Worm (Caenorhabditis elegans) whole organism, L2 larva: ENCODE data around the gene T14A8.2.

ENCODE experiments used
- C34F6.9 ChIP-seq: fragments of 150-350 bp; optimal IDR thresholded peaks from 2 replicates; lab custom pipeline; 2014; ENCODE audit warnings: missing biosample characterization, missing genetic modification characterization
- F13H6.1 ChIP-seq: sonication (generic microtip); optimal IDR thresholded peaks from 2 replicates; lab custom pipeline; 2016; ENCODE audit warnings: missing genetic modification characterization, missing compliant biosample characterization
- R02D3.7 ChIP-seq: fragments of 150-350 bp; optimal IDR thresholded peaks from 2 replicates; lab custom pipeline; 2014; ENCODE audit warnings: missing biosample characterization, missing genetic modification characterization
- Y55F3AM.14 ChIP-seq: fragments of 200-800 bp; sonication (Bioruptor generic); optimal IDR thresholded peaks from 2 replicates; lab custom pipeline; 2018; ENCODE audit warnings: mild to moderate bottlenecking, missing genetic modification characterization, missing compliant biosample characterization
- ZK546.5 ChIP-seq: sonication (generic microtip); optimal IDR thresholded peaks from 2 replicates; lab custom pipeline; 2017; ENCODE audit warnings: missing biosample characterization, missing genetic modification characterization
- alr-1 ChIP-seq: fragments of 150-350 bp; optimal IDR thresholded peaks from 2 replicates; lab custom pipeline; 2014; ENCODE audit warnings: missing biosample characterization, missing genetic modification characterization
- aly-2 ChIP-seq: fragments of 150-350 bp; optimal IDR thresholded peaks from 2 replicates; lab custom pipeline; 2014; ENCODE audit warnings: missing biosample characterization, missing genetic modification characterization
- ama-1 ChIP-seq: fragments of 150-350 bp; optimal IDR thresholded peaks from 2 replicates; lab custom pipeline; 2018; ENCODE audit warnings: inconsistent platforms
- blmp-1 ChIP-seq: sonication (generic microtip); optimal IDR thresholded peaks from 2 replicates; lab custom pipeline; 2017; ENCODE audit warnings: missing genetic modification characterization, mild to moderate bottlenecking, missing compliant biosample characterization, antibody characterized with exemption, moderate library complexity; ENCODE audit not compliant: insufficient read depth
- ceh-16 ChIP-seq: fragments of 150-350 bp; optimal IDR thresholded peaks from 2 replicates; lab custom pipeline; 2014; ENCODE audit warnings: missing biosample characterization, missing genetic modification characterization
- ceh-82 ChIP-seq: fragments of 150-350 bp; optimal IDR thresholded peaks from 2 replicates; lab custom pipeline; 2014; ENCODE audit warnings: missing biosample characterization, missing genetic modification characterization
- crh-2 ChIP-seq: sonication (generic microtip); optimal IDR thresholded peaks from 2 replicates; lab custom pipeline; 2017; ENCODE audit warnings: missing biosample characterization, missing genetic modification characterization
- dmd-4 ChIP-seq: sonication (generic microtip); optimal IDR thresholded peaks from 2 replicates; lab custom pipeline; 2017; ENCODE audit warnings: missing biosample characterization, missing genetic modification characterization
- egl-27 ChIP-seq: sonication (generic microtip); optimal IDR thresholded peaks from 3 replicates; lab custom pipeline; 2017; ENCODE audit warnings: missing biosample characterization, missing genetic modification reagents, missing genetic modification characterization
- elt-1 ChIP-seq: fragments of 150-350 bp; optimal IDR thresholded peaks from 2 replicates; lab custom pipeline; 2014; ENCODE audit warnings: missing biosample characterization, missing genetic modification characterization
- elt-3 ChIP-seq: sonication (generic microtip); optimal IDR thresholded peaks from 2 replicates; lab custom pipeline; 2017; ENCODE audit warnings: missing biosample characterization, missing genetic modification characterization
- fos-1 ChIP-seq: fragments of 150-350 bp; optimal IDR thresholded peaks from 2 replicates; lab custom pipeline; 2014; ENCODE audit warnings: missing biosample characterization, missing genetic modification characterization
- gmeb-1 ChIP-seq: fragments of 150-350 bp; optimal IDR thresholded peaks from 2 replicates; lab custom pipeline; 2014; ENCODE audit warnings: missing biosample characterization, missing genetic modification characterization
- lin-11 ChIP-seq: fragments of 150-350 bp; sonication (generic microtip); optimal IDR thresholded peaks from 2 replicates; lab custom pipeline; 2014; ENCODE audit warnings: missing biosample characterization, missing genetic modification characterization, inconsistent platforms, mixed read lengths
- lin-13 ChIP-seq: fragments of 150-350 bp; optimal IDR thresholded peaks from 2 replicates; lab custom pipeline; 2014; ENCODE audit warnings: missing biosample characterization, missing genetic modification reagents, missing genetic modification characterization
- lin-39 ChIP-seq: fragments of 150-350 bp; optimal IDR thresholded peaks from 2 replicates; lab custom pipeline; 2014; ENCODE audit warnings: missing biosample characterization, missing genetic modification reagents, missing genetic modification characterization
- lsy-2 ChIP-seq, 2 experiments: fragments of 150-350 bp in 1 of 2; sonication (generic microtip) in 1 of 2; optimal IDR thresholded peaks; 2 replicates each; lab custom pipeline; 2014 to 2017; ENCODE audit warnings: missing biosample characterization in 2 of 2, missing genetic modification characterization in 2 of 2
- mab-5 ChIP-seq: fragments of 150-350 bp; optimal IDR thresholded peaks from 2 replicates; lab custom pipeline; 2014; ENCODE audit warnings: missing biosample characterization, missing genetic modification characterization
- mbf-1 ChIP-seq: sonication (generic microtip); optimal IDR thresholded peaks from 2 replicates; lab custom pipeline; 2017; ENCODE audit warnings: missing biosample characterization, missing genetic modification characterization
- mdl-1 ChIP-seq, 2 experiments: fragments of 150-350 bp in 1 of 2; sonication (generic microtip) in 1 of 2; optimal IDR thresholded peaks; 2 replicates each; lab custom pipeline; 2017; ENCODE audit warnings: missing biosample characterization in 2 of 2, missing genetic modification characterization in 2 of 2
- nhr-10 ChIP-seq: sonication (generic microtip); optimal IDR thresholded peaks from 2 replicates; lab custom pipeline; 2017; ENCODE audit warnings: missing biosample characterization, missing genetic modification characterization
- nhr-11 ChIP-seq: fragments of 150-350 bp; optimal IDR thresholded peaks from 2 replicates; lab custom pipeline; 2014; ENCODE audit warnings: missing biosample characterization, missing genetic modification characterization
- nhr-12 ChIP-seq: fragments of 150-350 bp; optimal IDR thresholded peaks from 2 replicates; lab custom pipeline; 2014; ENCODE audit warnings: missing biosample characterization, missing genetic modification characterization
- nhr-129 ChIP-seq: fragments of 150-350 bp; optimal IDR thresholded peaks from 2 replicates; lab custom pipeline; 2014; ENCODE audit warnings: missing biosample characterization, missing genetic modification characterization
- nhr-21 ChIP-seq: fragments of 150-350 bp; optimal IDR thresholded peaks from 2 replicates; lab custom pipeline; 2014; ENCODE audit warnings: missing biosample characterization, missing genetic modification characterization
- nhr-23 ChIP-seq: fragments of 150-350 bp; optimal IDR thresholded peaks from 2 replicates; lab custom pipeline; 2014; ENCODE audit warnings: missing biosample characterization, missing genetic modification reagents, missing genetic modification characterization
- nhr-237 ChIP-seq: fragments of 150-350 bp; optimal IDR thresholded peaks from 2 replicates; lab custom pipeline; 2014; ENCODE audit warnings: missing biosample characterization, missing genetic modification characterization
- nhr-25 ChIP-seq: fragments of 150-350 bp; sonication (generic microtip); optimal IDR thresholded peaks from 3 replicates; lab custom pipeline; 2014; ENCODE audit warnings: missing biosample characterization, missing genetic modification characterization
- nhr-6 ChIP-seq: fragments of 150-350 bp; optimal IDR thresholded peaks from 2 replicates; lab custom pipeline; 2014; ENCODE audit warnings: missing biosample characterization, missing genetic modification characterization
- nhr-77 ChIP-seq: fragments of 150-350 bp; optimal IDR thresholded peaks from 2 replicates; lab custom pipeline; 2014; ENCODE audit warnings: missing biosample characterization, missing genetic modification characterization
- peb-1 ChIP-seq: fragments of 150-350 bp; optimal IDR thresholded peaks from 2 replicates; lab custom pipeline; 2014; ENCODE audit warnings: missing biosample characterization, missing genetic modification characterization
- sem-4 ChIP-seq: fragments of 150-350 bp; optimal IDR thresholded peaks from 2 replicates; lab custom pipeline; 2014; ENCODE audit warnings: missing biosample characterization, missing genetic modification reagents, missing genetic modification characterization
- skn-1 ChIP-seq: sonication (generic microtip); optimal IDR thresholded peaks from 2 replicates; lab custom pipeline; 2017; ENCODE audit warnings: missing biosample characterization, missing genetic modification characterization
- sma-3 ChIP-seq: sonication (generic microtip); optimal IDR thresholded peaks from 2 replicates; lab custom pipeline; 2016; ENCODE audit warnings: missing genetic modification reagents, missing genetic modification characterization, missing compliant biosample characterization
- sma-9 ChIP-seq, 2 experiments: fragments of 150-350 bp in 1 of 2; sonication (generic microtip) in 1 of 2; optimal IDR thresholded peaks; 2 replicates each; lab custom pipeline; 2014 to 2016; ENCODE audit warnings: missing genetic modification characterization in 2 of 2, mild to moderate bottlenecking in 1 of 2, missing biosample characterization in 1 of 2, missing compliant biosample characterization in 1 of 2, missing genetic modification reagents in 1 of 2, moderate library complexity in 1 of 2
- snpc-4 ChIP-seq: fragments of 150-350 bp; optimal IDR thresholded peaks from 2 replicates; lab custom pipeline; 2014; ENCODE audit warnings: missing biosample characterization, missing genetic modification characterization
- unc-39 ChIP-seq: fragments of 150-350 bp; optimal IDR thresholded peaks from 2 replicates; lab custom pipeline; 2014; ENCODE audit warnings: missing biosample characterization, missing genetic modification characterization
- unc-55 ChIP-seq: fragments of 150-350 bp; sonication (generic microtip); optimal IDR thresholded peaks from 3 replicates; lab custom pipeline; 2014; ENCODE audit warnings: missing biosample characterization, missing genetic modification reagents, missing genetic modification characterization
- unc-62 ChIP-seq: fragments of 150-350 bp; optimal IDR thresholded peaks from 2 replicates; lab custom pipeline; 2014; ENCODE audit warnings: missing biosample characterization, missing genetic modification reagents, missing genetic modification characterization
- zag-1 ChIP-seq: fragments of 150-350 bp; optimal IDR thresholded peaks from 2 replicates; lab custom pipeline; 2014; ENCODE audit warnings: missing biosample characterization, missing genetic modification characterization
- ztf-1 ChIP-seq: fragments of 200-800 bp; sonication (Bioruptor generic); conservative IDR thresholded peaks from 2 replicates; pipeline ENCODE4 v1.3.6; 2022; ENCODE audit warnings: missing genetic modification characterization, missing compliant biosample characterization
- ztf-11 ChIP-seq: sonication (generic microtip); optimal IDR thresholded peaks from 2 replicates; lab custom pipeline; 2017; ENCODE audit warnings: missing biosample characterization, missing genetic modification characterization
- ztf-4 ChIP-seq: fragments of 150-350 bp; optimal IDR thresholded peaks from 2 replicates; lab custom pipeline; 2014; ENCODE audit warnings: missing biosample characterization, missing genetic modification characterization

Gene T14A8.2

ce11 chrIV:7789521-7789949 is 32.9 kb downstream of the T14A8.2 start, which contains the start of gene imp-3 (continued):
- TF ChIP-seq lin-39 (tag; lab: Kevin White, UChicago): no peak
- no peak for TF ChIP-seq nhr-10 (tag; lab: Kevin White, UChicago)

- no peak for TF ChIP-seq ZK546.5
- TF ChIP-seq sem-4: peak; percentile 54
- no peak for TF ChIP-seq ama-1 (lab: Kevin White, UChicago)
- TF ChIP-seq mab-5 (tag; lab: Kevin White, UChicago): no peak
- TF ChIP-seq mdl-1 (tag; optimal IDR thresholded peaks at IDR 0.05; lab: Kevin White, UChicago): no peak
- no peak for TF ChIP-seq ztf-11 (tag; lab: Kevin White, UChicago)
- no peak for TF ChIP-seq lin-39 (tag; lab: Kevin White, UChicago)
- peak; percentile 38 for TF ChIP-seq nhr-129 (tag; lab: Kevin White, UChicago)
- no peak for TF ChIP-seq aly-2 (tag; lab: Kevin White, UChicago)
- TF ChIP-seq R02D3.7 (tag; lab: Kevin White, UChicago): no peak
- TF ChIP-seq ztf-1 (GFP tag; lab: Robert Waterston, UW): no peak
- peak; percentile 74 for TF ChIP-seq F13H6.1 (tag; lab: Kevin White, UChicago)
- TF ChIP-seq C34F6.9 (tag; lab: Kevin White, UChicago): peak; percentile 72
- TF ChIP-seq crh-2 (tag; lab: Kevin White, UChicago): peak; percentile 81
- peak; percentile 43 for TF ChIP-seq lin-13 (GFP tag; lab: Kevin White, UChicago)
- TF ChIP-seq nhr-25 (tag; lab: Kevin White, UChicago): peak; percentile 77
- no peak for TF ChIP-seq peb-1 (tag; lab: Kevin White, UChicago)
- no peak for TF ChIP-seq nhr-237
- TF ChIP-seq snpc-4: no peak
- no peak for TF ChIP-seq ceh-16 (tag; lab: Kevin White, UChicago)
- peak; percentile 61 for TF ChIP-seq gmeb-1
- no peak for TF ChIP-seq dmd-4 (tag; lab: Kevin White, UChicago)
- TF ChIP-seq lsy-2 (tag; optimal IDR thresholded peaks at IDR 0.05; lab: Kevin White, UChicago): peak; percentile 71 to 91
- TF ChIP-seq elt-1 (tag; lab: Kevin White, UChicago): no peak
- peak; percentile 64 for TF ChIP-seq ztf-4 (tag; lab: Kevin White, UChicago)
- peak; percentile 12 for TF ChIP-seq nhr-77 (tag; lab: Kevin White, UChicago)
- peak; percentile 17 for TF ChIP-seq blmp-1 (tag; lab: Kevin White, UChicago)
- TF ChIP-seq nhr-23 (tag; lab: Kevin White, UChicago): no peak
- no peak for TF ChIP-seq skn-1 (tag; lab: Kevin White, UChicago)
- no peak for TF ChIP-seq ceh-82
- no peak for TF ChIP-seq nhr-11 (tag; lab: Kevin White, UChicago)
- TF ChIP-seq zag-1 (tag; lab: Kevin White, UChicago): no peak
- TF ChIP-seq unc-62: no peak
- TF ChIP-seq nhr-6: peak; percentile 47
- peak; percentile 56 for TF ChIP-seq nhr-21 (tag; lab: Kevin White, UChicago)
- no peak for TF ChIP-seq unc-39 (tag; lab: Kevin White, UChicago)
- no peak for TF ChIP-seq nhr-12 (tag; lab: Kevin White, UChicago)
- TF ChIP-seq fos-1 (tag; lab: Kevin White, UChicago): peak; percentile 48
- no peak for TF ChIP-seq elt-3 (tag; lab: Kevin White, UChicago)
- TF ChIP-seq nhr-10 (tag; lab: Kevin White, UChicago): no peak
- TF ChIP-seq unc-55 (GFP tag; lab: Kevin White, UChicago): peak; percentile 77
- peak; percentile 69 for TF ChIP-seq sma-3
- TF ChIP-seq sma-9 (GFP tag; optimal IDR thresholded peaks at IDR 0.05; lab: Kevin White, UChicago): peak; percentile 73
- TF ChIP-seq sma-9 (tag; optimal IDR thresholded peaks at IDR 0.05; lab: Kevin White, UChicago): no peak
- no peak for TF ChIP-seq Y55F3AM.14 (GFP tag; lab: Kevin White, UChicago)
- no peak for TF ChIP-seq lin-11 (tag; lab: Kevin White, UChicago)
- TF ChIP-seq alr-1 (tag; lab: Kevin White, UChicago): no peak
- TF ChIP-seq mbf-1 (tag; lab: Kevin White, UChicago): no peak
- TF ChIP-seq egl-27 (tag; lab: Kevin White, UChicago): no peak
Observed at ce11 chrIV:7785506-7786065, 36.8 kb downstream of the T14A8.2 start, which contains the start of gene tag-322. tag-322 (minus strand) TSS chrIV:7785556.
